Worm (Caenorhabditis elegans) whole organism, L2 larva: ENCODE data around the gene C52D10.3.
"Not testable (repeated sequence)": the region's sequence is repeated elsewhere in the genome, so short reads cannot be mapped to it uniquely, and the experiment has no call there.

Experiments
- C34F6.9 ChIP-seq: fragments of 150-350 bp; optimal IDR thresholded peaks from 2 replicates; lab custom pipeline; 2014; ENCODE audit warnings: missing biosample characterization, missing genetic modification characterization
- F13H6.1 ChIP-seq: sonication (generic microtip); optimal IDR thresholded peaks from 2 replicates; lab custom pipeline; 2016; ENCODE audit warnings: missing genetic modification characterization, missing compliant biosample characterization
- R02D3.7 ChIP-seq: fragments of 150-350 bp; optimal IDR thresholded peaks from 2 replicates; lab custom pipeline; 2014; ENCODE audit warnings: missing biosample characterization, missing genetic modification characterization
- alr-1 ChIP-seq: fragments of 150-350 bp; optimal IDR thresholded peaks from 2 replicates; lab custom pipeline; 2014; ENCODE audit warnings: missing biosample characterization, missing genetic modification characterization
- ama-1 ChIP-seq: fragments of 150-350 bp; optimal IDR thresholded peaks from 2 replicates; lab custom pipeline; 2018; ENCODE audit warnings: inconsistent platforms
- blmp-1 ChIP-seq: sonication (generic microtip); optimal IDR thresholded peaks from 2 replicates; lab custom pipeline; 2017; ENCODE audit warnings: missing genetic modification characterization, mild to moderate bottlenecking, missing compliant biosample characterization, antibody characterized with exemption, moderate library complexity; ENCODE audit not compliant: insufficient read depth
- crh-2 ChIP-seq: sonication (generic microtip); optimal IDR thresholded peaks from 2 replicates; lab custom pipeline; 2017; ENCODE audit warnings: missing biosample characterization, missing genetic modification characterization
- dmd-4 ChIP-seq: sonication (generic microtip); optimal IDR thresholded peaks from 2 replicates; lab custom pipeline; 2017; ENCODE audit warnings: missing biosample characterization, missing genetic modification characterization
- elt-3 ChIP-seq: sonication (generic microtip); optimal IDR thresholded peaks from 2 replicates; lab custom pipeline; 2017; ENCODE audit warnings: missing biosample characterization, missing genetic modification characterization
- gmeb-1 ChIP-seq: fragments of 150-350 bp; optimal IDR thresholded peaks from 2 replicates; lab custom pipeline; 2014; ENCODE audit warnings: missing biosample characterization, missing genetic modification characterization
- lin-11 ChIP-seq: fragments of 150-350 bp; sonication (generic microtip); optimal IDR thresholded peaks from 2 replicates; lab custom pipeline; 2014; ENCODE audit warnings: missing biosample characterization, missing genetic modification characterization, inconsistent platforms, mixed read lengths
- lin-13 ChIP-seq: fragments of 150-350 bp; optimal IDR thresholded peaks from 2 replicates; lab custom pipeline; 2014; ENCODE audit warnings: missing biosample characterization, missing genetic modification reagents, missing genetic modification characterization
- lin-39 ChIP-seq: fragments of 150-350 bp; optimal IDR thresholded peaks from 2 replicates; lab custom pipeline; 2014; ENCODE audit warnings: missing biosample characterization, missing genetic modification reagents, missing genetic modification characterization
- lsy-2 ChIP-seq, 2 experiments: fragments of 150-350 bp in 1 of 2; sonication (generic microtip) in 1 of 2; optimal IDR thresholded peaks; 2 replicates each; lab custom pipeline; 2014 to 2017; ENCODE audit warnings: missing biosample characterization in 2 of 2, missing genetic modification characterization in 2 of 2
- mab-5 ChIP-seq: fragments of 150-350 bp; optimal IDR thresholded peaks from 2 replicates; lab custom pipeline; 2014; ENCODE audit warnings: missing biosample characterization, missing genetic modification characterization
- mbf-1 ChIP-seq: sonication (generic microtip); optimal IDR thresholded peaks from 2 replicates; lab custom pipeline; 2017; ENCODE audit warnings: missing biosample characterization, missing genetic modification characterization
- mdl-1 ChIP-seq, 2 experiments: fragments of 150-350 bp in 1 of 2; sonication (generic microtip) in 1 of 2; optimal IDR thresholded peaks; 2 replicates each; lab custom pipeline; 2017; ENCODE audit warnings: missing biosample characterization in 2 of 2, missing genetic modification characterization in 2 of 2
- nhr-10 ChIP-seq: sonication (generic microtip); optimal IDR thresholded peaks from 2 replicates; lab custom pipeline; 2017; ENCODE audit warnings: missing biosample characterization, missing genetic modification characterization
- nhr-11 ChIP-seq: fragments of 150-350 bp; optimal IDR thresholded peaks from 2 replicates; lab custom pipeline; 2014; ENCODE audit warnings: missing biosample characterization, missing genetic modification characterization
- nhr-129 ChIP-seq: fragments of 150-350 bp; optimal IDR thresholded peaks from 2 replicates; lab custom pipeline; 2014; ENCODE audit warnings: missing biosample characterization, missing genetic modification characterization
- nhr-21 ChIP-seq: fragments of 150-350 bp; optimal IDR thresholded peaks from 2 replicates; lab custom pipeline; 2014; ENCODE audit warnings: missing biosample characterization, missing genetic modification characterization
- nhr-23 ChIP-seq: fragments of 150-350 bp; optimal IDR thresholded peaks from 2 replicates; lab custom pipeline; 2014; ENCODE audit warnings: missing biosample characterization, missing genetic modification reagents, missing genetic modification characterization
- nhr-237 ChIP-seq: fragments of 150-350 bp; optimal IDR thresholded peaks from 2 replicates; lab custom pipeline; 2014; ENCODE audit warnings: missing biosample characterization, missing genetic modification characterization
- nhr-6 ChIP-seq: fragments of 150-350 bp; optimal IDR thresholded peaks from 2 replicates; lab custom pipeline; 2014; ENCODE audit warnings: missing biosample characterization, missing genetic modification characterization
- nhr-77 ChIP-seq: fragments of 150-350 bp; optimal IDR thresholded peaks from 2 replicates; lab custom pipeline; 2014; ENCODE audit warnings: missing biosample characterization, missing genetic modification characterization
- peb-1 ChIP-seq: fragments of 150-350 bp; optimal IDR thresholded peaks from 2 replicates; lab custom pipeline; 2014; ENCODE audit warnings: missing biosample characterization, missing genetic modification characterization
- sem-4 ChIP-seq: fragments of 150-350 bp; optimal IDR thresholded peaks from 2 replicates; lab custom pipeline; 2014; ENCODE audit warnings: missing biosample characterization, missing genetic modification reagents, missing genetic modification characterization
- skn-1 ChIP-seq: sonication (generic microtip); optimal IDR thresholded peaks from 2 replicates; lab custom pipeline; 2017; ENCODE audit warnings: missing biosample characterization, missing genetic modification characterization
- sma-3 ChIP-seq: sonication (generic microtip); optimal IDR thresholded peaks from 2 replicates; lab custom pipeline; 2016; ENCODE audit warnings: missing genetic modification reagents, missing genetic modification characterization, missing compliant biosample characterization
- sma-9 ChIP-seq, 2 experiments: fragments of 150-350 bp in 1 of 2; sonication (generic microtip) in 1 of 2; optimal IDR thresholded peaks; 2 replicates each; lab custom pipeline; 2014 to 2016; ENCODE audit warnings: missing genetic modification characterization in 2 of 2, mild to moderate bottlenecking in 1 of 2, missing biosample characterization in 1 of 2, missing compliant biosample characterization in 1 of 2, missing genetic modification reagents in 1 of 2, moderate library complexity in 1 of 2
- unc-39 ChIP-seq: fragments of 150-350 bp; optimal IDR thresholded peaks from 2 replicates; lab custom pipeline; 2014; ENCODE audit warnings: missing biosample characterization, missing genetic modification characterization
- unc-55 ChIP-seq: fragments of 150-350 bp; sonication (generic microtip); optimal IDR thresholded peaks from 3 replicates; lab custom pipeline; 2014; ENCODE audit warnings: missing biosample characterization, missing genetic modification reagents, missing genetic modification characterization
- unc-62 ChIP-seq: fragments of 150-350 bp; optimal IDR thresholded peaks from 2 replicates; lab custom pipeline; 2014; ENCODE audit warnings: missing biosample characterization, missing genetic modification reagents, missing genetic modification characterization
- zag-1 ChIP-seq: fragments of 150-350 bp; optimal IDR thresholded peaks from 2 replicates; lab custom pipeline; 2014; ENCODE audit warnings: missing biosample characterization, missing genetic modification characterization

The C52D10.3 gene

DNA sequence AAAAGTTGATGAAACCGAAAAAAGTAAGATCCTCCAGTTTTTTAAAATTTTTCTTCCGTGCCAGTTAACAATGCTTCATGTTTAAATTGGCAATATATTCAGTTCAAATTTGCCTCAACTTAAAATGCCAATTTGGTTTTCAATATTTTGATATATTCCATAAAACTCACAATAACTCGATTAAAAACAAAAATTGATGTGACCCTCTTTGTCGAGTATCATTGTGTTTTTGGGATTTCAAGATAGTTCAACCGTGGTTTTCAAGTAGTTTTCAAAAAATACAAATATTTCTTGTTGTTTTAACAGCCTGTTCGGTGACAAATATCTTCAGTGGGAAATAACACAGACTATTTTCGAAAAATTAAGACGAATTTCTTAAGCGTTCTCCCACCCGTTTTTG lies 23.3 kb upstream of the C52D10.3 start:
- TF ChIP-seq alr-1 (tag; lab: Kevin White, UChicago) (no peak), zag-1 (tag; lab: Kevin White, UChicago) (no peak), unc-39 (tag; lab: Kevin White, UChicago) (no peak), elt-3 (tag; lab: Kevin White, UChicago) (no peak), sma-9 (GFP tag; optimal IDR thresholded peaks at IDR 0.05; lab: Kevin White, UChicago) (no peak), sma-9 (tag; optimal IDR thresholded peaks at IDR 0.05; lab: Kevin White, UChicago) (no peak), blmp-1 (no peak), nhr-23 (tag; lab: Kevin White, UChicago) (no peak), lsy-2 (tag; optimal IDR thresholded peaks at IDR 0.05; lab: Kevin White, UChicago) (no peak), nhr-6 (no peak), mdl-1 (tag; optimal IDR thresholded peaks at IDR 0.05; lab: Kevin White, UChicago) (no peak), nhr-10 (no peak), unc-62 (GFP tag; lab: Kevin White, UChicago) (no peak), C34F6.9 (tag; lab: Kevin White, UChicago) (no peak), nhr-237 (tag; lab: Kevin White, UChicago) (no peak), nhr-21 (no peak), F13H6.1 (tag; lab: Kevin White, UChicago) (no peak), dmd-4 (tag; lab: Kevin White, UChicago) (no peak), R02D3.7 (tag; lab: Kevin White, UChicago) (no peak)

DNA sequence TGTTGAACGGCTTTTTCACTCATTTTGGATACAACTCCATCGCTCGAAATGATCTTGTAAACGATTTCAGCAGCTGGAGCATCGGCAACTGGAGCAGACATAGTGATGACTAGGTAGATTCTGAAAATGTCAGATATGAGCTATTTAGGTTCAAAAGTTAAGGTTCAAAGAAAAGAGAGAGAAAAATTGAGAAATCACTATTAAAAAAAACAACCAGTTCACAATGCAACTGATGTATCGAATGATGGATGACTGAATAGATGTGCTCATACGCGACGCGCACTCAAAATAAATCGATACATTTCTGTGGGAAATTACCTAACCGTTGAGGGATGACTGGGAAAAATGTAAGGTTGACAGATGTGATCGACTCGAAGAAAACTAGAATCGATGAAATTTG lies 13.8 kb upstream of the C52D10.3 start, which contains the start of gene skr-13:
TSS of gene skr-13 (minus strand) at position 101 of the 400 bp plus-strand sequence.
- TF ChIP-seq unc-62 (GFP tag; lab: Kevin White, UChicago) (no peak), nhr-129 (no peak), ama-1 (lab: Kevin White, UChicago) (no peak), mab-5 (tag; lab: Kevin White, UChicago) (no peak), nhr-23 (tag; lab: Kevin White, UChicago) (no peak), nhr-77 (tag; lab: Kevin White, UChicago) (no peak), lin-13 (GFP tag; lab: Kevin White, UChicago) (no peak), lin-11 (tag; lab: Kevin White, UChicago) (no peak), sma-3 (GFP tag; lab: Kevin White, UChicago) (no peak), blmp-1 (no peak), mbf-1 (no peak), R02D3.7 (tag; lab: Kevin White, UChicago) (no peak), alr-1 (tag; lab: Kevin White, UChicago) (no peak), lsy-2 (tag; optimal IDR thresholded peaks at IDR 0.05; lab: Kevin White, UChicago) (no peak), lin-39 (no peak), sem-4 (tag; lab: Kevin White, UChicago) (no peak), nhr-10 (no peak), sma-9 (GFP tag; optimal IDR thresholded peaks at IDR 0.05; lab: Kevin White, UChicago) (no peak), sma-9 (tag; optimal IDR thresholded peaks at IDR 0.05; lab: Kevin White, UChicago) (no peak), nhr-11 (tag; lab: Kevin White, UChicago) (no peak), zag-1 (tag; lab: Kevin White, UChicago) (no peak)
- TF ChIP-seq, all 48 proteins: peak for 0

DNA sequence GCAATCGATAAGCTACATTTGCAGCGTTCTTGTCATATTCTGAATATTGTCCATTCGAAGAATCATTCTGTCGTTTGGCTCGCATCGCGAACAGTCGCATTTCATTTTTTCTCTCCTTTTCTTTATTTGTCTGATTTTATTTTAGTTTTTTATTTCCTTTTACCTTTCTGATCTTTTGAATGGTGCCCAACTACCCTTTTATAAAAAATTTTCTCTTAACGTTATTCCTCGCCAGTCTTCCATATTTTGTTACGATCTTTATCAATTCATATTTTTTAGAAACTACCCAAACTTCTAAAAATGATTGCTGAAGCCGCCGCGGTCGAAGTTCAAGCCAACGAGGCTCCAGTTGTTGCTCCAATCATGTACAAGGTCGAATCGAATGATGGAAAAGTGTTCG lies 13.0 kb upstream of the C52D10.3 start, which contains the start of gene skr-9:
TSS of gene skr-9 (plus strand) at position 301 of the 400 bp plus-strand sequence.
- not testable (repeated sequence) for TF ChIP-seq unc-39 (tag; lab: Kevin White, UChicago); crh-2 (tag; lab: Kevin White, UChicago); nhr-129

DNA sequence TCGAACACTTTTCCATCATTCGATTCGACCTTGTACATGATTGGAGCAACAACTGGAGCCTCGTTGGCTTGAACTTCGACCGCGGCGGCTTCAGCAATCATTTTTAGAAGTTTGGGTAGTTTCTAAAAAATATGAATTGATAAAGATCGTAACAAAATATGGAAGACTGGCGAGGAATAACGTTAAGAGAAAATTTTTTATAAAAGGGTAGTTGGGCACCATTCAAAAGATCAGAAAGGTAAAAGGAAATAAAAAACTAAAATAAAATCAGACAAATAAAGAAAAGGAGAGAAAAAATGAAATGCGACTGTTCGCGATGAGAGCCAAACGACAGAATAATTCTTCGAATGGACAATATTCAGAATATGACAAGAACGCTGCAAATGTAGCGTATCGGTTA lies 10.5 kb upstream of the C52D10.3 start, which contains the start of gene skr-8:
TSS of gene skr-8 (minus strand) at position 101 of the 400 bp plus-strand sequence.
- not testable (repeated sequence) for TF ChIP-seq peb-1; nhr-6; skn-1 (tag; lab: Kevin White, UChicago)

DNA sequence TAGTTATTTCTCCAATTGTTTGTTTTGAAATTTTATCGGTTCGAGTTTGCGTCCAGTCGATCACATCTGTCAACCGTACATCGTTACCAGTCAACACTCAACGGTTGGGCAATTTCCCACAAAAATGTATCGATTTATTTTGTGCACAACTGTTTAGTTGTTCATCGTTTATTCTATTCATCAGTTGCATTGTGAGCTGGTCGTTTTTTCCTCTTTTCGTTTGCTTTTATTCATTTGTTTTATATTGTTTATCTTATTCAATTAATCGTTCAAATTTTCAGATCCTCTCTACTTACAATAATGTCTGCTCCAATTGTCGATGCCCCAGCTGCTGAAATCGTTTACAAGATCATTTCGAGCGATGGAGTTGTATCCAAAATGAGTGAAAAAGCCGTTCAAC lies 9.3 kb upstream of the C52D10.3 start, which contains the start of gene skr-12:
TSS of gene skr-12 (plus strand) at position 301 of the 400 bp plus-strand sequence.
- no peak for TF ChIP-seq sma-9 (GFP tag; optimal IDR thresholded peaks at IDR 0.05; lab: Kevin White, UChicago)
- no peak for TF ChIP-seq sma-9 (tag; optimal IDR thresholded peaks at IDR 0.05; lab: Kevin White, UChicago)
- no peak for TF ChIP-seq nhr-237 (tag; lab: Kevin White, UChicago)
- no peak for TF ChIP-seq lin-11 (tag; lab: Kevin White, UChicago)
- no peak for TF ChIP-seq blmp-1
- TF ChIP-seq unc-55 = no peak
- no peak for TF ChIP-seq crh-2 (tag; lab: Kevin White, UChicago)
- TF ChIP-seq nhr-11 (tag; lab: Kevin White, UChicago) = no peak
- no peak for TF ChIP-seq gmeb-1 (tag; lab: Kevin White, UChicago)
- TF ChIP-seq, all 48 proteins: peak for 0
